Worm (Caenorhabditis elegans): ENCODE measurements around the gene srt-36.

Gene srt-36

ce11 chrV:4248359-4248758 is 19.8 kb downstream of the srt-36 start:
- TF ChIP-seq blmp-1 (tag; optimal IDR thresholded peaks at IDR 0.05; ENCODE audit: insufficient read depth) (no peak), nhr-11 (tag; optimal IDR thresholded peaks at IDR 0.05) (no peak), lsy-2 (tag; optimal IDR thresholded peaks at IDR 0.05) (no peak), nhr-10 (tag; optimal IDR thresholded peaks at IDR 0.05) (no peak), ZK546.5 (tag; optimal IDR thresholded peaks at IDR 0.05) (no peak), gmeb-1 (tag; optimal IDR thresholded peaks at IDR 0.05) (no peak), alr-1 (tag; optimal IDR thresholded peaks at IDR 0.05) (no peak), peb-1 (tag; optimal IDR thresholded peaks at IDR 0.05) (no peak), mbf-1 (tag; optimal IDR thresholded peaks at IDR 0.05) (no peak), ceh-82 (tag; optimal IDR thresholded peaks at IDR 0.05) (no peak), F13H6.1 (tag; optimal IDR thresholded peaks at IDR 0.05) (no peak)

DNA sequence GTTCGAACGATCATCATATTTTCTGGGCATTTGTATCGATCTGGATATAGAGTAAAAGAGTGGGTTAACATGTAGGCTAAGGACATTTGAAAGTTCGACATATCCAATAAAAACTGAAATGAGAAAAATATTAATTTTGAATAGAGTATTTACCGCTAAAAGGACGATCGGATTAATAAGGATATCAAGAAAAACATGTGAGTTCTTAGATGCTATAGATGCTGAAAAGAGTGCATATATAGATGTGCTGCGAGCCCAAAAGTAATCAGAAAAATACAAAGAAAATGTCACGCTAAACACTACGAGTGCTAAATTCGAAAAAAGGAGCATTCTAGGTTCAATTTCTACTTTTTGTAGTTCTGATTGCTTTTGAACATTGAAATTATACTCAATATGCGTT is 25.7 kb downstream of the srt-36 start, which contains the start of gene srt-12:
Gene srt-12 (minus strand): TSS at position 101 of the 400 bp plus-strand sequence.
- TF ChIP-seq ztf-1 (GFP tag; conservative IDR thresholded peaks at IDR 0.05) (no peak), sem-4 (tag; optimal IDR thresholded peaks at IDR 0.05) (no peak), ztf-4 (tag; optimal IDR thresholded peaks at IDR 0.05) (no peak), ama-1 (optimal IDR thresholded peaks at IDR 0.05) (no peak), snpc-4 (tag; optimal IDR thresholded peaks at IDR 0.05) (no peak), nhr-25 (tag; optimal IDR thresholded peaks at IDR 0.05) (no peak), mdl-1 (tag; optimal IDR thresholded peaks at IDR 0.05) (no peak), elt-3 (tag; optimal IDR thresholded peaks at IDR 0.05) (no peak)

DNA sequence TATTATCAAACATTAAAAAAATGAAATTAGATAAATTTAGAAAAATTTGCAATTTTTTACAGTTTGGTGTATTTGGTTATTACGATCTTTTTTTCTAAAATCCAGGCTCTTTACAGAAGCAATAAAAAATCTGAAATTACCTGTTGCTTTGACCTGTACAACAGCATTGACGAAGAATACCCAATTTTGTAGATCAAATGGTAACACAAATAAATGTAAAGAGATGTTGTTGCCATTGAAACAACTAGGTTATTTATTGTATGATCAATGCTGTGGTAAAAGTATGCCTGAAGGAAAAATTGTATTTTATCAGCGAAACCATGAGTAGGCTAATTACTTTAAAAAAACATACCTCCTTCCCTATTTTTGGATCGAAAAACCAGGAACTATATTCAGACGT is 26.6 kb downstream of the srt-36 start:
- TF ChIP-seq lsy-2 (tag; optimal IDR thresholded peaks at IDR 0.05) (no peak), sem-4 (tag; optimal IDR thresholded peaks at IDR 0.05) (no peak), mbf-1 (tag; optimal IDR thresholded peaks at IDR 0.05) (no peak), elt-3 (tag; optimal IDR thresholded peaks at IDR 0.05) (no peak), C34F6.9 (tag; optimal IDR thresholded peaks at IDR 0.05) (no peak), lin-39 (tag; optimal IDR thresholded peaks at IDR 0.05) (no peak), Y55F3AM.14 (GFP tag; optimal IDR thresholded peaks at IDR 0.05) (no peak), F13H6.1 (tag; optimal IDR thresholded peaks at IDR 0.05) (no peak), egl-27 (tag; optimal IDR thresholded peaks at IDR 0.05) (no peak), zag-1 (tag; optimal IDR thresholded peaks at IDR 0.05) (no peak)

DNA sequence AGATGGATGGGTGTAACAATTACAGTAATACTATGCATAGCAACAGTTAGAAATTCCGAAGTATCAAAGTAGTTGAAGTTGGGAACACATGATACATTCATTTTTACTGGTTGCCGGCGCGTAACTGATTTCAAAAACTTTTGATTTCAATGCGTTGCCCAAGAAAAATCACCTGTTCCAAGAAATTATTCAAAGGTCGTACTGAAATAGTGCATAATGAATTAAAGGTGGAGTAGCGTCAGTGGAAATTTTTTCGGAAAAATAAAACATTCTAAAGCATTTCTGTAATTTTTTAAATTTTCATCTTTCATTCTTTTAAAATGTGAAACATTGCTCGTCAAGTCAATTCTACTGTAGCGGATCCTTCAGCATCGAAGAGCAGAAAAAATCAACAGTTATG is 27.8 kb downstream of the srt-36 start, which contains the start of gene srh-204:
Gene srh-204 (minus strand): TSS at position 101 of the 400 bp plus-strand sequence.
- no peak for TF ChIP-seq blmp-1 (tag; optimal IDR thresholded peaks at IDR 0.05; ENCODE audit: insufficient read depth)
- no peak for TF ChIP-seq nhr-23 (tag; optimal IDR thresholded peaks at IDR 0.05)
- TF ChIP-seq ceh-82 (tag; optimal IDR thresholded peaks at IDR 0.05), result no peak
- TF ChIP-seq lin-13 (GFP tag; optimal IDR thresholded peaks at IDR 0.05), result no peak
- TF ChIP-seq elt-3 (tag; optimal IDR thresholded peaks at IDR 0.05), result no peak
- no peak for TF ChIP-seq unc-62 (GFP tag; optimal IDR thresholded peaks at IDR 0.05)
- TF ChIP-seq F13H6.1 (tag; optimal IDR thresholded peaks at IDR 0.05), result no peak
- TF ChIP-seq mab-5 (tag; optimal IDR thresholded peaks at IDR 0.05), result no peak
- no peak for TF ChIP-seq snpc-4 (tag; optimal IDR thresholded peaks at IDR 0.05)
- no peak for TF ChIP-seq ZK546.5 (tag; optimal IDR thresholded peaks at IDR 0.05)
- TF ChIP-seq aly-2 (tag; optimal IDR thresholded peaks at IDR 0.05), result no peak
- TF ChIP-seq mbf-1 (tag; optimal IDR thresholded peaks at IDR 0.05), result no peak
- no peak for TF ChIP-seq alr-1 (tag; optimal IDR thresholded peaks at IDR 0.05)
- TF ChIP-seq nhr-12 (tag; optimal IDR thresholded peaks at IDR 0.05), result no peak
- no peak for TF ChIP-seq ama-1 (optimal IDR thresholded peaks at IDR 0.05)
- TF ChIP-seq sma-3 (GFP tag; optimal IDR thresholded peaks at IDR 0.05), result no peak

ce11 chrV:4236118-4236517 is 32.0 kb downstream of the srt-36 start, which contains the start of gene nlp-13:
Gene nlp-13 (plus strand): TSS chrV:4236418.
- TF ChIP-seq ceh-82 (tag; optimal IDR thresholded peaks at IDR 0.05), result no peak
- no peak for TF ChIP-seq skn-1 (tag; optimal IDR thresholded peaks at IDR 0.05)
- TF ChIP-seq sem-4 (tag; optimal IDR thresholded peaks at IDR 0.05), result no peak
- TF ChIP-seq nhr-23 (tag; optimal IDR thresholded peaks at IDR 0.05), result no peak
- TF ChIP-seq snpc-4 (tag; optimal IDR thresholded peaks at IDR 0.05), result no peak
- TF ChIP-seq ZK546.5 (tag; optimal IDR thresholded peaks at IDR 0.05), result no peak
- no peak for TF ChIP-seq nhr-25 (tag; optimal IDR thresholded peaks at IDR 0.05)
- TF ChIP-seq blmp-1 (tag; optimal IDR thresholded peaks at IDR 0.05; ENCODE audit: insufficient read depth), result no peak
- TF ChIP-seq ama-1 (optimal IDR thresholded peaks at IDR 0.05), result no peak
- no peak for TF ChIP-seq nhr-10 (tag; optimal IDR thresholded peaks at IDR 0.05)
- TF ChIP-seq lin-39 (tag; optimal IDR thresholded peaks at IDR 0.05), result no peak
- no peak for TF ChIP-seq zag-1 (tag; optimal IDR thresholded peaks at IDR 0.05)
- TF ChIP-seq ztf-11 (tag; optimal IDR thresholded peaks at IDR 0.05), result no peak
- TF ChIP-seq lin-13 (GFP tag; optimal IDR thresholded peaks at IDR 0.05), result no peak
- TF ChIP-seq nhr-77 (tag; optimal IDR thresholded peaks at IDR 0.05), result no peak
- TF ChIP-seq dmd-4 (tag; optimal IDR thresholded peaks at IDR 0.05), result no peak
